Fruit fly (Drosophila melanogaster) whole organism, pupa: ENCODE measurements around the gene dyl.

Experiments used
- CG10348 ChIP-seq: fragments of 200-800 bp; sonication (Bioruptor generic); IDR thresholded peaks from 2 replicates; pipeline ENCODE4 v1.3.6; 2022; ENCODE audit warnings: missing biosample characterization, missing genetic modification characterization
- CG12605 ChIP-seq: fragments of 200-800 bp; sonication (Bioruptor generic); IDR thresholded peaks from 2 replicates; pipeline ENCODE4 v1.3.6; 2022; ENCODE audit warnings: missing biosample characterization, missing genetic modification characterization
- CG13204 ChIP-seq: fragments of 200-800 bp; sonication (Bioruptor generic); optimal IDR thresholded peaks from 2 replicates; lab custom pipeline; 2018; ENCODE audit warnings: missing biosample characterization, mild to moderate bottlenecking, missing genetic modification characterization, moderate library complexity
- CG14655 ChIP-seq: fragments of 200-800 bp; sonication (Bioruptor generic); optimal IDR thresholded peaks from 3 replicates; lab custom pipeline; 2017; ENCODE audit warnings: mild to moderate bottlenecking, missing biosample characterization, missing genetic modification reagents, missing genetic modification characterization
- CG15710 ChIP-seq: fragments of 200-800 bp; sonication (Bioruptor generic); optimal IDR thresholded peaks from 2 replicates; lab custom pipeline; 2018; ENCODE audit warnings: missing biosample characterization, mild to moderate bottlenecking, missing genetic modification characterization, moderate library complexity
- CG17806 ChIP-seq: fragments of 200-800 bp; sonication (Bioruptor generic); optimal IDR thresholded peaks from 2 replicates; lab custom pipeline; 2018; ENCODE audit warnings: missing biosample characterization, mild to moderate bottlenecking, missing genetic modification characterization, moderate library complexity
- CG32121 ChIP-seq: fragments of 200-800 bp; sonication (Bioruptor generic); IDR thresholded peaks from 2 replicates; pipeline ENCODE4 v1.3.6; 2022; ENCODE audit warnings: missing biosample characterization, missing genetic modification characterization
- CG34367 ChIP-seq: fragments of 200-800 bp; sonication (Bioruptor generic); optimal IDR thresholded peaks from 2 replicates; lab custom pipeline; 2018; ENCODE audit warnings: missing biosample characterization, mild to moderate bottlenecking, missing genetic modification characterization
- CG4496 ChIP-seq: fragments of 200-800 bp; sonication (Bioruptor generic); IDR thresholded peaks from 3 replicates; pipeline ENCODE4 v1.3.6; 2022; ENCODE audit warnings: missing biosample characterization, missing genetic modification characterization
- CG8159 ChIP-seq: fragments of 200-800 bp; sonication (Bioruptor generic); optimal IDR thresholded peaks from 3 replicates; lab custom pipeline; 2018; ENCODE audit warnings: missing biosample characterization, mild to moderate bottlenecking, missing genetic modification characterization, moderate library complexity
- CG8301 ChIP-seq: fragments of 200-800 bp; sonication (Bioruptor generic); optimal IDR thresholded peaks from 2 replicates; lab custom pipeline; 2018; ENCODE audit warnings: missing biosample characterization, mild to moderate bottlenecking, missing genetic modification characterization
- CG9948 ChIP-seq: fragments of 200-800 bp; sonication (Bioruptor generic); optimal IDR thresholded peaks from 2 replicates; lab custom pipeline; 2018; ENCODE audit warnings: missing biosample characterization, mild to moderate bottlenecking, missing genetic modification characterization, moderate library complexity
- D1 ChIP-seq: fragments of 200-800 bp; sonication (Bioruptor generic); optimal IDR thresholded peaks from 2 replicates; lab custom pipeline; 2018; ENCODE audit warnings: missing biosample characterization, mild to moderate bottlenecking, missing genetic modification characterization, moderate library complexity
- EcR ChIP-seq: fragments of 200-800 bp; sonication (Bioruptor generic); optimal IDR thresholded peaks from 3 replicates; lab custom pipeline; 2019; ENCODE audit warnings: missing biosample characterization, missing genetic modification characterization, mild to moderate bottlenecking, moderate library complexity, missing genetic modification reagents
- Ets98B ChIP-seq: fragments of 200-800 bp; sonication (Bioruptor generic); IDR thresholded peaks from 2 replicates; pipeline ENCODE4 v1.3.6; 2022; ENCODE audit warnings: missing biosample characterization, missing genetic modification characterization
- Pif1A ChIP-seq: fragments of 200-800 bp; sonication (Bioruptor generic); optimal IDR thresholded peaks from 3 replicates; lab custom pipeline; 2016; ENCODE audit warnings: missing biosample characterization, missing genetic modification characterization
- Pif1B ChIP-seq: fragments of 200-800 bp; sonication (Bioruptor generic); optimal IDR thresholded peaks from 3 replicates; lab custom pipeline; 2016; ENCODE audit warnings: missing biosample characterization, missing genetic modification characterization
- Snoo ChIP-seq: fragments of 200-800 bp; sonication (Bioruptor generic); optimal IDR thresholded peaks from 3 replicates; lab custom pipeline; 2017; ENCODE audit warnings: missing biosample characterization, mild to moderate bottlenecking, missing genetic modification characterization, inconsistent platforms
- fd96Ca ChIP-seq: fragments of 200-800 bp; sonication (Bioruptor generic); IDR thresholded peaks from 3 replicates; pipeline ENCODE4 v1.3.6; 2022; ENCODE audit warnings: missing biosample characterization, missing genetic modification characterization
- gl ChIP-seq: fragments of 200-800 bp; sonication (Bioruptor generic); optimal IDR thresholded peaks from 2 replicates; lab custom pipeline; 2018; ENCODE audit warnings: missing biosample characterization, mild to moderate bottlenecking, missing genetic modification characterization
- rn ChIP-seq: fragments of 200-800 bp; sonication (Bioruptor generic); IDR thresholded peaks from 2 replicates; pipeline ENCODE4 v1.3.6; 2022; ENCODE audit warnings: missing biosample characterization, missing genetic modification characterization

Gene dyl

DNA sequence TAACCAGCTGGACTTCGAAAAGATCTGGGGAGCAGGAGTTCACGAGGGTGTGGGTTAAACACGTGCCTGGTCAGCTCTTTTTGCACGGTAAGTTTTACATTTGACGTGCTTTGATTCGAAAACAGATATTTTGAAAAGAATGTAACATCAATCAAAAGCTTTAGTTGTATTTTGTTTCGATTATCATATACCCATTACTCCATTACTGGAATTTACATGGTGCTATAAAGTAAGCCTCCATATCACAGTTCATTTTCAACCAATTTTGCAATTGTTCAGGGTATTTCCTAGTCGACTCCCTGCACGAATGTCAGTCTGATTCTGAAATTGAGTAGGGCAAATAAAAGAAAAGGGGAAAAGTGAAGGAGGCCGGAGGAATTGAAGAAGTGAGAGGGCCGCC is 41.3 kb upstream of the dyl start:
- TF ChIP-seq Pif1B (GFP tag; lab: Kevin White, UChicago) (no peak), CG34367 (tag; lab: Kevin White, UChicago) (no peak), CG17806 (tag; lab: Kevin White, UChicago) (no peak), Pif1A (GFP tag; lab: Kevin White, UChicago) (no peak), CG8301 (tag; lab: Kevin White, UChicago) (no peak), Snoo (no peak), CG14655 (GFP tag; lab: Kevin White, UChicago) (no peak), CG8159 (no peak)

DNA sequence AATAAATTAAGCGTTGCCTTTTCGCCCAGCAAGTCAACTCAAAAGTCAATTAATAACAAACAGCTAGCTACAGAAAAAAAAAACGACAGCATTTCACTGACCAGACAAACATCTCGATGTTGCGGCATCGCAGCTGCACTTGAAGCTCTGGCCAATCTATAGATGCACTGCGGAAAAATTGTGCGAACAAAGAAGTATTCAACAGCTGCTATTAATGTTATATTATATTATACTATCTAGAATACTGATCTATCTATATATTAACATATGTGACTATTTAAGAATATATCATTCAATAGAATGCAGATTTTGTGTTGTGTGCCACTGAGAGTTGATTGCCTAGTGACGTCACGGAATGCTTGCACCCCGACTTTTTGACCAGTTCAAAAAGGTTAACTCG is 40.6 kb upstream of the dyl start:
- TF ChIP-seq CG12605 (GFP tag; lab: Robert Waterston, UW): 0 out of 2 replicates have a peak, but pooled peaks have one; percentile 10
- no peak for TF ChIP-seq EcR (GFP tag; lab: Kevin White, UChicago)
- no peak for TF ChIP-seq CG13204 (GFP tag; lab: Kevin White, UChicago)
- TF ChIP-seq CG32121 (GFP tag; lab: Robert Waterston, UW): peak; percentile 52
- peak; percentile 49 for TF ChIP-seq CG8301 (tag; lab: Kevin White, UChicago)
- TF ChIP-seq CG8159: peak; percentile 42
- TF ChIP-seq CG4496 (GFP tag; lab: Robert Waterston, UW): peak; percentile 44; the same call in 1 of the 3 replicates
- TF ChIP-seq Snoo: no peak
- no peak for TF ChIP-seq gl (tag; lab: Kevin White, UChicago)
- no peak for TF ChIP-seq CG10348 (GFP tag; lab: Robert Waterston, UW)
- peak; percentile 5 for TF ChIP-seq CG15710 (tag; lab: Kevin White, UChicago)
- TF ChIP-seq CG34367 (tag; lab: Kevin White, UChicago): no peak
- TF ChIP-seq Pif1B (GFP tag; lab: Kevin White, UChicago): no peak
- TF ChIP-seq Ets98B (GFP tag; lab: Robert Waterston, UW): peak; percentile 62
- TF ChIP-seq fd96Ca (GFP tag; lab: Robert Waterston, UW): peak; percentile 64
- TF ChIP-seq rn (GFP tag; lab: Robert Waterston, UW): no peak
- peak; percentile 42 for TF ChIP-seq CG9948 (tag; lab: Kevin White, UChicago)
- no peak for TF ChIP-seq D1 (tag; lab: Kevin White, UChicago)
- TF ChIP-seq Pif1A (GFP tag; lab: Kevin White, UChicago): peak; percentile 13
- TF ChIP-seq CG14655 (GFP tag; lab: Kevin White, UChicago): peak; percentile 61
- peak; percentile 56 for TF ChIP-seq CG17806 (tag; lab: Kevin White, UChicago)

DNA sequence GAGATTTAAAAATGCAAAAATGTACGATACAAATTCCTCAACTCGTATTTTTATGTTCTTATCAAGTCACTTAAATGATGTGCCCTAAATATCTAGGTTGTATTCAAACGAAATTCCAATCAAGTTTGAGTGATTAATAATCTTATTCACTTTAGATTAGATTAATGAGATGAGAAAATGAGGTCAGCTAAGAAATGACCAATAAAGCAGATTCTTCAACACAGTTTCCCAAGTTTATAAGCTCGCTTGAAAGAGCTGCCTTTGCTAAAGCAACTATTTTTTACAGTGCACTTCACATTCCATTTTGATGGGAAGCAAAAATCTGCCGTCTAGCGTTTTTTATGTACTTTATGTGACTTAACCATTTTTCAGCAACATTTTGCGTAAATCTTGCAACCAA is 38.9 kb upstream of the dyl start:
- TF ChIP-seq CG15710 (tag; lab: Kevin White, UChicago): peak; percentile 14
- TF ChIP-seq CG9948 (tag; lab: Kevin White, UChicago): peak; percentile 59
- peak; percentile 62 for TF ChIP-seq CG17806 (tag; lab: Kevin White, UChicago)
- peak; percentile 77 for TF ChIP-seq CG14655 (GFP tag; lab: Kevin White, UChicago)
- no peak for TF ChIP-seq CG13204 (GFP tag; lab: Kevin White, UChicago)
- peak; percentile 70 for TF ChIP-seq CG8301 (tag; lab: Kevin White, UChicago)
- peak; percentile 47 for TF ChIP-seq CG8159
- TF ChIP-seq gl (tag; lab: Kevin White, UChicago): no peak
- no peak for TF ChIP-seq EcR (GFP tag; lab: Kevin White, UChicago)
- peak; percentile 66; the same call in 2 of the 3 replicates for TF ChIP-seq CG4496 (GFP tag; lab: Robert Waterston, UW)
- no peak for TF ChIP-seq rn (GFP tag; lab: Robert Waterston, UW)
- no peak for TF ChIP-seq D1 (tag; lab: Kevin White, UChicago)
- TF ChIP-seq Pif1B (GFP tag; lab: Kevin White, UChicago): peak; percentile 26
- peak; percentile 30 for TF ChIP-seq CG34367 (tag; lab: Kevin White, UChicago)
- peak; percentile 57; the same call in 1 of the 2 replicates for TF ChIP-seq Ets98B (GFP tag; lab: Robert Waterston, UW)
- TF ChIP-seq Pif1A (GFP tag; lab: Kevin White, UChicago): peak; percentile 42
- TF ChIP-seq CG10348 (GFP tag; lab: Robert Waterston, UW): no peak
- TF ChIP-seq CG12605 (GFP tag; lab: Robert Waterston, UW): no peak
- TF ChIP-seq Snoo: no peak
- no peak for TF ChIP-seq fd96Ca (GFP tag; lab: Robert Waterston, UW)
- TF ChIP-seq CG32121 (GFP tag; lab: Robert Waterston, UW): peak; percentile 9; the same call in 1 of the 2 replicates

DNA sequence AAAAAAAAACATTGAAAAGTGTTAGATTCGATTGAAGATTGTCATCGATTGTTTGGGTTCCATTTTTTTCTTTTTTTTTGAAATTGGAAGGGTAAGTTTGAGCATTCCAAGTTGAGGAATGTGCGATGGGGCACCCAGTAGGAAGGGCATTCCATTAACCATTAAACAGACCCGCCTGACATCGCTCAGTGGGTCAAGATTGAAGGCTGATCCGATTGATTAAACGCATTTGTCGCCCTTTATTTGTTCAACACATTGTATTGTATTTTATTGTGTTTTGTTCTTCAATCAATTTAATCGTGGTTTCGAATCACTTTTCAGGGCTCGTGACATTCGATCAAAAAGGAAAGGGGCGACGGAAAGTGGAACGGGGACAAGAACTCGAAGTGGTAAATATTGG is 33.6 kb upstream of the dyl start:
- TF ChIP-seq CG12605 (GFP tag; lab: Robert Waterston, UW) (no peak), CG14655 (GFP tag; lab: Kevin White, UChicago) (no peak), fd96Ca (GFP tag; lab: Robert Waterston, UW) (no peak), CG8301 (tag; lab: Kevin White, UChicago) (no peak), D1 (tag; lab: Kevin White, UChicago) (no peak), rn (GFP tag; lab: Robert Waterston, UW) (no peak), Pif1A (GFP tag; lab: Kevin White, UChicago) (no peak), CG10348 (GFP tag; lab: Robert Waterston, UW) (no peak)

dm6 chr3L:4340227-4340626 is 32.7 kb upstream of the dyl start:
- TF ChIP-seq rn (GFP tag; lab: Robert Waterston, UW): no peak

dm6 chr3L:4339525-4339924 is 32.0 kb upstream of the dyl start:
- TF ChIP-seq gl (tag; lab: Kevin White, UChicago) (no peak), Pif1B (GFP tag; lab: Kevin White, UChicago) (no peak), CG10348 (GFP tag; lab: Robert Waterston, UW) (no peak), Ets98B (GFP tag; lab: Robert Waterston, UW) (peak; percentile 64), CG12605 (GFP tag; lab: Robert Waterston, UW) (no peak), CG4496 (GFP tag; lab: Robert Waterston, UW) (peak; percentile 62; the same call in 2 of the 3 replicates), rn (GFP tag; lab: Robert Waterston, UW) (no peak), CG32121 (GFP tag; lab: Robert Waterston, UW) (peak; percentile 56; the same call in 1 of the 2 replicates)
